Worm (Caenorhabditis elegans): ENCODE results near the gene ZC513.14.

ce11 chrV:7994570-7994969 lies 41.3 kb downstream of the ZC513.14 start, which contains the start of gene ceh-76:
- TF ChIP-seq W03F9.2 (tag; optimal IDR thresholded peaks at IDR 0.05) (no peak), him-1 (tag; optimal IDR thresholded peaks at IDR 0.05) (no peak), dao-5 (tag; optimal IDR thresholded peaks at IDR 0.05) (no peak)
